Fruit fly (Drosophila melanogaster) whole organism, prepupa: Measurements from ENCODE around the gene Lst8.

ENCODE experiments used
- CG10631 ChIP-seq: fragments of 200-800 bp; sonication (Bioruptor generic); optimal IDR thresholded peaks from 2 replicates; lab custom pipeline; 2016; ENCODE audit warnings: missing biosample characterization, missing genetic modification characterization
- CG10669 ChIP-seq: fragments of 200-800 bp; sonication (Bioruptor generic); optimal IDR thresholded peaks from 3 replicates; lab custom pipeline; 2018; ENCODE audit warnings: missing biosample characterization, mild to moderate bottlenecking, missing genetic modification characterization, moderate library complexity
- CG11294 ChIP-seq: fragments of 200-800 bp; sonication (Bioruptor generic); IDR thresholded peaks from 2 replicates; pipeline ENCODE4 v1.3.6; 2022; ENCODE audit warnings: missing biosample characterization, missing genetic modification characterization
- CG15336 ChIP-seq: fragments of 200-800 bp; sonication (Bioruptor generic); IDR thresholded peaks from 2 replicates; pipeline ENCODE4 v1.3.6; 2022; ENCODE audit warnings: missing biosample characterization, missing genetic modification characterization
- CG1621 ChIP-seq: fragments of 200-800 bp; sonication (Bioruptor generic); optimal IDR thresholded peaks from 3 replicates; lab custom pipeline; 2018; ENCODE audit warnings: missing biosample characterization, mild to moderate bottlenecking, missing genetic modification characterization
- CG16779 ChIP-seq: fragments of 200-800 bp; sonication (Bioruptor generic); optimal IDR thresholded peaks from 3 replicates; lab custom pipeline; 2017; ENCODE audit warnings: missing biosample characterization, mild to moderate bottlenecking, missing genetic modification characterization
- CG3032 ChIP-seq: fragments of 200-800 bp; optimal IDR thresholded peaks from 2 replicates; lab custom pipeline; 2019; ENCODE audit warnings: missing biosample characterization, mild to moderate bottlenecking, missing genetic modification characterization, moderate library complexity
- CG31627 ChIP-seq: fragments of 200-800 bp; sonication (Bioruptor generic); optimal IDR thresholded peaks from 3 replicates; lab custom pipeline; 2016; ENCODE audit warnings: missing biosample characterization, missing genetic modification characterization
- CG34406 ChIP-seq: fragments of 200-800 bp; sonication (Bioruptor generic); optimal IDR thresholded peaks from 3 replicates; lab custom pipeline; 2016; ENCODE audit warnings: missing biosample characterization, missing genetic modification characterization
- CG3919 ChIP-seq: fragments of 200-800 bp; sonication (Bioruptor generic); optimal IDR thresholded peaks from 3 replicates; lab custom pipeline; 2016; ENCODE audit warnings: missing biosample characterization, missing genetic modification characterization
- CG4318 ChIP-seq: fragments of 200-800 bp; sonication (Bioruptor generic); optimal IDR thresholded peaks from 3 replicates; lab custom pipeline; 2017; ENCODE audit warnings: missing biosample characterization, mild to moderate bottlenecking, missing genetic modification characterization
- CG6163 ChIP-seq: fragments of 200-800 bp; sonication (Bioruptor generic); IDR thresholded peaks from 3 replicates; pipeline ENCODE4 v1.3.6; 2022; ENCODE audit warnings: missing biosample characterization, missing genetic modification characterization
- CG6276 ChIP-seq: fragments of 200-800 bp; sonication (Bioruptor generic); optimal IDR thresholded peaks from 2 replicates; lab custom pipeline; 2017; ENCODE audit warnings: missing biosample characterization, mild to moderate bottlenecking, missing genetic modification characterization
- CG6792 ChIP-seq: fragments of 200-800 bp; sonication (Bioruptor generic); optimal IDR thresholded peaks from 3 replicates; lab custom pipeline; 2016; ENCODE audit warnings: missing biosample characterization, missing genetic modification characterization
- CG6808 ChIP-seq: fragments of 200-800 bp; sonication (Bioruptor generic); optimal IDR thresholded peaks from 3 replicates; lab custom pipeline; 2017; ENCODE audit warnings: missing biosample characterization, missing genetic modification characterization, mild to moderate bottlenecking, moderate library complexity, missing genetic modification reagents
- CG7368 ChIP-seq: fragments of 200-800 bp; sonication (Bioruptor generic); optimal IDR thresholded peaks from 3 replicates; lab custom pipeline; 2016; ENCODE audit warnings: missing biosample characterization, missing genetic modification characterization
- CG8119 ChIP-seq: fragments of 200-800 bp; sonication (Bioruptor generic); IDR thresholded peaks from 3 replicates; pipeline ENCODE4 v1.3.6; 2022; ENCODE audit warnings: missing biosample characterization, missing genetic modification characterization
- CG8319 ChIP-seq: fragments of 200-800 bp; sonication (Bioruptor generic); optimal IDR thresholded peaks from 3 replicates; lab custom pipeline; 2016; ENCODE audit warnings: missing biosample characterization, missing genetic modification characterization
- CG8632 ChIP-seq: fragments of 200-800 bp; sonication (Bioruptor generic); optimal IDR thresholded peaks from 3 replicates; lab custom pipeline; 2016; ENCODE audit warnings: missing biosample characterization, missing genetic modification characterization
- CG9139 ChIP-seq: fragments of 200-800 bp; sonication (Bioruptor generic); optimal IDR thresholded peaks from 3 replicates; lab custom pipeline; 2017; ENCODE audit warnings: missing biosample characterization, mild to moderate bottlenecking, missing genetic modification characterization
- Eip75B ChIP-seq: fragments of 200-800 bp; sonication (Bioruptor generic); optimal IDR thresholded peaks from 3 replicates; lab custom pipeline; 2016; ENCODE audit warnings: missing biosample characterization, missing genetic modification characterization
- Eip93F ChIP-seq: fragments of 200-800 bp; sonication (Bioruptor generic); optimal IDR thresholded peaks from 2 replicates; lab custom pipeline; 2016; ENCODE audit warnings: missing biosample characterization, mild to moderate bottlenecking, missing genetic modification characterization
- Ets21C ChIP-seq: fragments of 200-800 bp; sonication (Bioruptor generic); optimal IDR thresholded peaks from 3 replicates; lab custom pipeline; 2016; ENCODE audit warnings: missing biosample characterization, missing genetic modification characterization
- Ets96B ChIP-seq: fragments of 200-800 bp; optimal IDR thresholded peaks from 2 replicates; lab custom pipeline; 2019; ENCODE audit warnings: missing biosample characterization, mild to moderate bottlenecking, missing genetic modification characterization, moderate library complexity
- Gug ChIP-seq: fragments of 200-800 bp; sonication (Bioruptor generic); IDR thresholded peaks from 2 replicates; pipeline ENCODE4 v1.3.6; 2022; ENCODE audit warnings: missing biosample characterization, missing genetic modification characterization
- Hr38 ChIP-seq: sonication (Bioruptor generic); optimal IDR thresholded peaks from 2 replicates; lab custom pipeline; 2016; ENCODE audit warnings: missing biosample characterization, missing genetic modification characterization
- Hr39 ChIP-seq: fragments of 200-800 bp; sonication (Bioruptor generic); optimal IDR thresholded peaks from 2 replicates; lab custom pipeline; 2016; ENCODE audit warnings: missing biosample characterization, missing genetic modification characterization
- Hr4 ChIP-seq: fragments of 200-800 bp; sonication (Bioruptor generic); optimal IDR thresholded peaks from 3 replicates; lab custom pipeline; 2016; ENCODE audit warnings: missing biosample characterization, missing genetic modification characterization
- Lpt ChIP-seq: fragments of 200-800 bp; sonication (Bioruptor generic); optimal IDR thresholded peaks from 3 replicates; lab custom pipeline; 2016; ENCODE audit warnings: missing biosample characterization, missing genetic modification characterization
- Met ChIP-seq: fragments of 200-800 bp; sonication (Bioruptor generic); optimal IDR thresholded peaks from 3 replicates; lab custom pipeline; 2016; ENCODE audit warnings: missing biosample characterization, missing genetic modification characterization
- OdsH ChIP-seq: fragments of 200-800 bp; sonication (Bioruptor generic); optimal IDR thresholded peaks from 3 replicates; lab custom pipeline; 2016; ENCODE audit warnings: missing biosample characterization, missing genetic modification characterization
- Smox ChIP-seq: fragments of 200-800 bp; sonication (Bioruptor generic); optimal IDR thresholded peaks from 3 replicates; lab custom pipeline; 2016; ENCODE audit warnings: missing biosample characterization, missing genetic modification characterization
- Sox102F ChIP-seq: fragments of 200-800 bp; sonication (Bioruptor generic); optimal IDR thresholded peaks from 2 replicates; lab custom pipeline; 2016; ENCODE audit warnings: missing biosample characterization, mild to moderate bottlenecking, missing genetic modification characterization
- Sox14 ChIP-seq: fragments of 200-800 bp; sonication (Bioruptor generic); optimal IDR thresholded peaks from 3 replicates; lab custom pipeline; 2016; ENCODE audit warnings: missing biosample characterization, missing genetic modification characterization
- Sox15 ChIP-seq: fragments of 200-800 bp; sonication (Bioruptor generic); optimal IDR thresholded peaks from 3 replicates; lab custom pipeline; 2016; ENCODE audit warnings: missing biosample characterization, missing genetic modification characterization
- achi ChIP-seq: fragments of 200-800 bp; sonication (Bioruptor generic); optimal IDR thresholded peaks from 3 replicates; lab custom pipeline; 2016; ENCODE audit warnings: missing biosample characterization, missing genetic modification characterization
- acj6 ChIP-seq: fragments of 200-800 bp; sonication (Bioruptor generic); optimal IDR thresholded peaks from 3 replicates; lab custom pipeline; 2016; ENCODE audit warnings: missing biosample characterization, missing genetic modification characterization
- cyc ChIP-seq: fragments of 200-800 bp; sonication (Bioruptor generic); optimal IDR thresholded peaks from 3 replicates; lab custom pipeline; 2016; ENCODE audit warnings: missing biosample characterization, missing genetic modification characterization
- dac ChIP-seq: fragments of 200-800 bp; sonication (Bioruptor generic); optimal IDR thresholded peaks from 2 replicates; lab custom pipeline; 2017; ENCODE audit warnings: missing biosample characterization, mild to moderate bottlenecking, missing genetic modification characterization
- eg ChIP-seq: fragments of 200-800 bp; sonication (Bioruptor generic); IDR thresholded peaks from 3 replicates; pipeline ENCODE4 v1.3.6; 2022; ENCODE audit warnings: missing biosample characterization, missing genetic modification characterization
- fd59A ChIP-seq: fragments of 200-800 bp; sonication (Bioruptor generic); optimal IDR thresholded peaks from 2 replicates; lab custom pipeline; 2017; ENCODE audit warnings: missing biosample characterization, mild to moderate bottlenecking, missing genetic modification characterization, missing genetic modification reagents
- lz ChIP-seq: fragments of 200-800 bp; sonication (Bioruptor generic); optimal IDR thresholded peaks from 3 replicates; lab custom pipeline; 2016; ENCODE audit warnings: missing biosample characterization, missing genetic modification characterization
- net ChIP-seq: fragments of 200-800 bp; sonication (Bioruptor generic); optimal IDR thresholded peaks from 3 replicates; lab custom pipeline; 2016; ENCODE audit warnings: missing biosample characterization, missing genetic modification characterization
- pdm3 ChIP-seq: fragments of 200-800 bp; sonication (Bioruptor generic); optimal IDR thresholded peaks from 3 replicates; lab custom pipeline; 2016; ENCODE audit warnings: missing biosample characterization, missing genetic modification characterization
- spab ChIP-seq: fragments of 200-800 bp; sonication (Bioruptor generic); optimal IDR thresholded peaks from 2 replicates; lab custom pipeline; 2017; ENCODE audit warnings: missing biosample characterization, mild to moderate bottlenecking, missing genetic modification characterization, missing genetic modification reagents
- ss ChIP-seq, 2 experiments: fragments of 200-800 bp; sonication (Bioruptor generic); optimal IDR thresholded peaks; 2 replicates in 1 of 2; 3 replicates in 1 of 2; lab custom pipeline; 2017 to 2018; ENCODE audit warnings: mild to moderate bottlenecking in 2 of 2, missing biosample characterization in 2 of 2, missing genetic modification characterization in 2 of 2, moderate library complexity in 1 of 2
- svp ChIP-seq: fragments of 200-800 bp; sonication (Bioruptor generic); peaks from one replicate; lab custom pipeline; 2016; ENCODE audit warnings: missing biosample characterization, missing genetic modification characterization
- topi ChIP-seq: fragments of 200-800 bp; sonication (Bioruptor generic); optimal IDR thresholded peaks from 3 replicates; lab custom pipeline; 2016; ENCODE audit warnings: missing biosample characterization, missing genetic modification characterization
- vri ChIP-seq: fragments of 200-800 bp; sonication (Bioruptor generic); optimal IDR thresholded peaks from 3 replicates; lab custom pipeline; 2016; ENCODE audit warnings: missing biosample characterization, mild to moderate bottlenecking, missing genetic modification characterization

Gene Lst8

dm6 chrX:9653986-9654688 is 48.4 kb upstream of the Lst8 start (continued):
- TF ChIP-seq Hr4 (GFP tag; lab: Kevin White, UChicago): peak; percentile 20
- 0 out of 3 replicates have a peak, but pooled peaks have one; percentile 48 for TF ChIP-seq CG8119 (GFP tag; lab: Robert Waterston, UW)
- TF ChIP-seq net: no peak
- peak in 1 of 2 experiments; percentile 7 for TF ChIP-seq ss (GFP tag; optimal IDR thresholded peaks at IDR 0.05; lab: Kevin White, UChicago)
- no peak for TF ChIP-seq Smox (GFP tag; lab: Kevin White, UChicago)
- no peak for TF ChIP-seq spab (GFP tag; lab: Kevin White, UChicago)
- TF ChIP-seq Ets21C (GFP tag; lab: Kevin White, UChicago): no peak
- peak; percentile 30 for TF ChIP-seq achi
- TF ChIP-seq CG16779 (tag; lab: Kevin White, UChicago): no peak
- peak; percentile 39 for TF ChIP-seq CG3032 (tag; lab: Kevin White, UChicago)
- no peak for TF ChIP-seq Lpt
- TF ChIP-seq pdm3: peak; percentile 28
- peak; percentile 21 for TF ChIP-seq acj6 (GFP tag; lab: Kevin White, UChicago)
- TF ChIP-seq CG6792 (GFP tag; lab: Kevin White, UChicago): no peak

- TF ChIP-seq Ets21C (GFP tag; lab: Kevin White, UChicago) (no peak), CG8632 (GFP tag; lab: Kevin White, UChicago) (no peak), CG9139 (no peak), Sox15 (GFP tag; lab: Kevin White, UChicago) (no peak), dac (GFP tag; lab: Kevin White, UChicago) (no peak), cyc (GFP tag; lab: Kevin White, UChicago) (no peak), CG10631 (GFP tag; lab: Kevin White, UChicago) (peak; percentile 25), CG15336 (peak; percentile 48; the same call in 1 of the 2 replicates), ss (GFP tag; optimal IDR thresholded peaks at IDR 0.05; lab: Kevin White, UChicago) (no peak), CG6276 (GFP tag; lab: Kevin White, UChicago) (no peak), CG6808 (GFP tag; lab: Kevin White, UChicago) (no peak), Sox102F (GFP tag; lab: Kevin White, UChicago) (no peak), CG10669 (GFP tag; lab: Kevin White, UChicago) (no peak), CG4318 (peak; percentile 36), CG1621 (tag; lab: Kevin White, UChicago) (no peak), Eip75B (no peak), spab (GFP tag; lab: Kevin White, UChicago) (no peak), CG34406 (GFP tag; lab: Kevin White, UChicago) (no peak), Eip93F (GFP tag; lab: Kevin White, UChicago) (no peak), CG3032 (tag; lab: Kevin White, UChicago) (no peak), fd59A (GFP tag; lab: Kevin White, UChicago) (no peak), CG6792 (GFP tag; lab: Kevin White, UChicago) (no peak), CG3919 (peak; percentile 6), net (no peak), Hr39 (GFP tag; lab: Kevin White, UChicago) (no peak), CG6163 (GFP tag; lab: Robert Waterston, UW) (peak; percentile 44; the same call in 1 of the 3 replicates), acj6 (GFP tag; lab: Kevin White, UChicago) (no peak), Gug (GFP tag; lab: Robert Waterston, UW) (no peak), Sox14 (no peak), CG31627 (GFP tag; lab: Kevin White, UChicago) (no peak), Hr38 (GFP tag; lab: Kevin White, UChicago) (no peak), Met (no peak), eg (peak; percentile 45; the same call in 1 of the 3 replicates), CG8319 (GFP tag; lab: Kevin White, UChicago) (no peak), Ets96B (tag; lab: Kevin White, UChicago) (no peak), CG8119 (GFP tag; lab: Robert Waterston, UW) (peak; percentile 47; the same call in 2 of the 3 replicates), CG11294 (GFP tag; lab: Robert Waterston, UW) (no peak), svp (no peak), pdm3 (peak; percentile 13), topi (no peak), vri (GFP tag; lab: Kevin White, UChicago) (no peak), lz (no peak), OdsH (peak; percentile 8), CG7368 (GFP tag; lab: Kevin White, UChicago) (no peak)
Measured at dm6 chrX:9653242-9653641, 47.5 kb upstream of the Lst8 start.
